Worm (Caenorhabditis elegans): ENCODE data around the gene mab-10.

mab-10 gene

DNA sequence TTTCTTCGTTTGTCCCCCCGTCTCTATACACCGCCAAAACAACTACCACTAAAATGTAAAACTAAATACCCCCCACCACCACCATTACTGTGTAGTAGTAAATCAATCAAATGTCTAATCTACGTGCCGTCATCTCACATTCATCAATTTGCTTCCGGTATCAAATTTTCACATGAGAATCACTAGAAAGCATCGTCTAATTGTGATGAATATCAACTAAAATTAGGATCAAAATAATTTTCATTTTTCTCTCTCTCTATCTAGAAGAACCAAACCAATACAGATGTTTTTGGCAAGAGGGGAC lies 18.9 kb downstream of the mab-10 start (continued):
- TF ChIP-seq ceh-82 (tag; optimal IDR thresholded peaks at IDR 0.05) (no peak), arid-1 (GFP tag; conservative IDR thresholded peaks at IDR 0.05) (no peak), jun-1 (tag; optimal IDR thresholded peaks at IDR 0.05) (no peak), set-16 (GFP tag; IDR thresholded peaks at IDR 0.05) (no peak), lsy-2 (tag; optimal IDR thresholded peaks at IDR 0.05) (peak in 1 of 2 experiments; percentile 19)

ce11 chrII:10547311-10547710 lies 19.4 kb downstream of the mab-10 start:
- TF ChIP-seq nhr-102 (tag; optimal IDR thresholded peaks at IDR 0.05) (no peak), mdl-1 (tag; optimal IDR thresholded peaks at IDR 0.05) (no peak), pqm-1 (tag; optimal IDR thresholded peaks at IDR 0.05) (no peak), T26A8.4 (GFP tag; IDR thresholded peaks at IDR 0.05) (peak; percentile 50), Y75B8A.6 (GFP tag; IDR thresholded peaks at IDR 0.05) (peak; percentile 35; the same call in 1 of the 2 replicates), gei-8 (GFP tag; optimal IDR thresholded peaks at IDR 0.05) (peak; percentile 3), snpc-1.2 (GFP tag; IDR thresholded peaks at IDR 0.05) (no peak; the same call in 1 of the 2 replicates), mdt-29 (GFP tag; IDR thresholded peaks at IDR 0.05) (peak; percentile 59; the same call in 1 of the 2 replicates), Y48G9A.11 (GFP tag; IDR thresholded peaks at IDR 0.05) (peak; percentile 45), ctbp-1 (GFP tag; IDR thresholded peaks at IDR 0.05) (peak; percentile 54), madf-9 (GFP tag; conservative IDR thresholded peaks at IDR 0.05) (peak; percentile 26; the same call in 1 of the 2 replicates), tra-1 (GFP tag; IDR thresholded peaks at IDR 0.05) (peak; percentile 39; the same call in 1 of the 2 replicates), dve-1 (tag; optimal IDR thresholded peaks at IDR 0.05; ENCODE audit: insufficient read depth) (no peak), arid-1 (GFP tag; conservative IDR thresholded peaks at IDR 0.05) (peak; percentile 37; the same call in 1 of the 2 replicates), rbr-2 (tag; optimal IDR thresholded peaks at IDR 0.05) (peak; percentile 34), ceh-62 (tag; optimal IDR thresholded peaks at IDR 0.05) (no peak), mxl-2 (GFP tag; conservative IDR thresholded peaks at IDR 0.05) (no peak), dmd-8 (GFP tag; IDR thresholded peaks at IDR 0.05) (peak; percentile 81), aha-1 (tag) (no peak), hmg-1.1 (GFP tag; IDR thresholded peaks at IDR 0.05) (peak; percentile 42), vab-7 (GFP tag; IDR thresholded peaks at IDR 0.05) (peak; percentile 31; the same call in 1 of the 2 replicates), zfp-3 (GFP tag; conservative IDR thresholded peaks at IDR 0.05) (peak; percentile 69), mxl-3 (GFP tag; optimal IDR thresholded peaks at IDR 0.05) (peak; percentile 77), lin-1 (GFP tag; IDR thresholded peaks at IDR 0.05) (0 out of 2 replicates have a peak, but pooled peaks have one; percentile 7), snpc-4 (tag; optimal IDR thresholded peaks at IDR 0.05) (no peak), dmd-6 (GFP tag; IDR thresholded peaks at IDR 0.05) (peak; percentile 31; the same call in 1 of the 2 replicates), ceh-20 (GFP tag; IDR thresholded peaks at IDR 0.05) (0 out of 2 replicates have a peak, but pooled peaks have one; percentile 23), php-3 (GFP tag; IDR thresholded peaks at IDR 0.05) (0 out of 2 replicates have a peak, but pooled peaks have one; percentile 22), cey-2 (tag; optimal IDR thresholded peaks at IDR 0.05; ENCODE audit: borderline replicate concordance, insufficient read depth) (no peak), set-16 (GFP tag; IDR thresholded peaks at IDR 0.05) (peak; percentile 93), dmd-9 (GFP tag; IDR thresholded peaks at IDR 0.05) (0 out of 2 replicates have a peak, but pooled peaks have one; percentile 47), F37D6.2 (tag; optimal IDR thresholded peaks at IDR 0.05) (no peak), D1046.2 (GFP tag; IDR thresholded peaks at IDR 0.05) (peak; percentile 76; the same call in 1 of the 2 replicates), spr-1 (tag; optimal IDR thresholded peaks at IDR 0.05) (peak; percentile 45), saeg-2 (GFP tag; IDR thresholded peaks at IDR 0.05) (0 out of 2 replicates have a peak, but pooled peaks have one; percentile 56), lim-7 (GFP tag; IDR thresholded peaks at IDR 0.05) (peak; percentile 54), pha-4 (GFP tag; IDR thresholded peaks at IDR 0.05) (peak; percentile 68), pha-4 (tag; optimal IDR thresholded peaks at IDR 0.05) (no peak), hif-1 (tag; optimal IDR thresholded peaks at IDR 0.05) (peak in 1 of 2 experiments; percentile 55), egl-43 (GFP tag; IDR thresholded peaks at IDR 0.05) (peak; percentile 85)
